Fruit fly (Drosophila melanogaster) whole organism, pupa: Measurements from ENCODE around the gene trio.

ENCODE experiments used
- CG10348 ChIP-seq: fragments of 200-800 bp; sonication (Bioruptor generic); IDR thresholded peaks from 2 replicates; pipeline ENCODE4 v1.3.6; 2022; ENCODE audit warnings: missing biosample characterization, missing genetic modification characterization
- CG12605 ChIP-seq: fragments of 200-800 bp; sonication (Bioruptor generic); IDR thresholded peaks from 2 replicates; pipeline ENCODE4 v1.3.6; 2022; ENCODE audit warnings: missing biosample characterization, missing genetic modification characterization
- CG13204 ChIP-seq: fragments of 200-800 bp; sonication (Bioruptor generic); optimal IDR thresholded peaks from 2 replicates; lab custom pipeline; 2018; ENCODE audit warnings: missing biosample characterization, mild to moderate bottlenecking, missing genetic modification characterization, moderate library complexity
- CG14655 ChIP-seq: fragments of 200-800 bp; sonication (Bioruptor generic); optimal IDR thresholded peaks from 3 replicates; lab custom pipeline; 2017; ENCODE audit warnings: mild to moderate bottlenecking, missing biosample characterization, missing genetic modification reagents, missing genetic modification characterization
- CG15710 ChIP-seq: fragments of 200-800 bp; sonication (Bioruptor generic); optimal IDR thresholded peaks from 2 replicates; lab custom pipeline; 2018; ENCODE audit warnings: missing biosample characterization, mild to moderate bottlenecking, missing genetic modification characterization, moderate library complexity
- CG17806 ChIP-seq: fragments of 200-800 bp; sonication (Bioruptor generic); optimal IDR thresholded peaks from 2 replicates; lab custom pipeline; 2018; ENCODE audit warnings: missing biosample characterization, mild to moderate bottlenecking, missing genetic modification characterization, moderate library complexity
- CG32121 ChIP-seq: fragments of 200-800 bp; sonication (Bioruptor generic); IDR thresholded peaks from 2 replicates; pipeline ENCODE4 v1.3.6; 2022; ENCODE audit warnings: missing biosample characterization, missing genetic modification characterization
- CG34367 ChIP-seq: fragments of 200-800 bp; sonication (Bioruptor generic); optimal IDR thresholded peaks from 2 replicates; lab custom pipeline; 2018; ENCODE audit warnings: missing biosample characterization, mild to moderate bottlenecking, missing genetic modification characterization
- CG4496 ChIP-seq: fragments of 200-800 bp; sonication (Bioruptor generic); IDR thresholded peaks from 3 replicates; pipeline ENCODE4 v1.3.6; 2022; ENCODE audit warnings: missing biosample characterization, missing genetic modification characterization
- CG8159 ChIP-seq: fragments of 200-800 bp; sonication (Bioruptor generic); optimal IDR thresholded peaks from 3 replicates; lab custom pipeline; 2018; ENCODE audit warnings: missing biosample characterization, mild to moderate bottlenecking, missing genetic modification characterization, moderate library complexity
- CG8301 ChIP-seq: fragments of 200-800 bp; sonication (Bioruptor generic); optimal IDR thresholded peaks from 2 replicates; lab custom pipeline; 2018; ENCODE audit warnings: missing biosample characterization, mild to moderate bottlenecking, missing genetic modification characterization
- CG9948 ChIP-seq: fragments of 200-800 bp; sonication (Bioruptor generic); optimal IDR thresholded peaks from 2 replicates; lab custom pipeline; 2018; ENCODE audit warnings: missing biosample characterization, mild to moderate bottlenecking, missing genetic modification characterization, moderate library complexity
- D1 ChIP-seq: fragments of 200-800 bp; sonication (Bioruptor generic); optimal IDR thresholded peaks from 2 replicates; lab custom pipeline; 2018; ENCODE audit warnings: missing biosample characterization, mild to moderate bottlenecking, missing genetic modification characterization, moderate library complexity
- EcR ChIP-seq: fragments of 200-800 bp; sonication (Bioruptor generic); optimal IDR thresholded peaks from 3 replicates; lab custom pipeline; 2019; ENCODE audit warnings: missing biosample characterization, missing genetic modification characterization, mild to moderate bottlenecking, moderate library complexity, missing genetic modification reagents
- Ets98B ChIP-seq: fragments of 200-800 bp; sonication (Bioruptor generic); IDR thresholded peaks from 2 replicates; pipeline ENCODE4 v1.3.6; 2022; ENCODE audit warnings: missing biosample characterization, missing genetic modification characterization
- Pif1A ChIP-seq: fragments of 200-800 bp; sonication (Bioruptor generic); optimal IDR thresholded peaks from 3 replicates; lab custom pipeline; 2016; ENCODE audit warnings: missing biosample characterization, missing genetic modification characterization
- Pif1B ChIP-seq: fragments of 200-800 bp; sonication (Bioruptor generic); optimal IDR thresholded peaks from 3 replicates; lab custom pipeline; 2016; ENCODE audit warnings: missing biosample characterization, missing genetic modification characterization
- Snoo ChIP-seq: fragments of 200-800 bp; sonication (Bioruptor generic); optimal IDR thresholded peaks from 3 replicates; lab custom pipeline; 2017; ENCODE audit warnings: missing biosample characterization, mild to moderate bottlenecking, missing genetic modification characterization, inconsistent platforms
- fd96Ca ChIP-seq: fragments of 200-800 bp; sonication (Bioruptor generic); IDR thresholded peaks from 3 replicates; pipeline ENCODE4 v1.3.6; 2022; ENCODE audit warnings: missing biosample characterization, missing genetic modification characterization
- gl ChIP-seq: fragments of 200-800 bp; sonication (Bioruptor generic); optimal IDR thresholded peaks from 2 replicates; lab custom pipeline; 2018; ENCODE audit warnings: missing biosample characterization, mild to moderate bottlenecking, missing genetic modification characterization
- rn ChIP-seq: fragments of 200-800 bp; sonication (Bioruptor generic); IDR thresholded peaks from 2 replicates; pipeline ENCODE4 v1.3.6; 2022; ENCODE audit warnings: missing biosample characterization, missing genetic modification characterization

The trio gene

dm6 chr3L:1034190-1034886 is at the start of gene trio, which contains the start of gene CG9205:
Gene trio (minus strand): TSS chr3L:1034875.
Gene CG9205 (plus strand): TSS chr3L:1034697.
- TF ChIP-seq CG32121, result peak; percentile 31; the same call in 1 of the 2 replicates
- no peak for TF ChIP-seq Ets98B (GFP tag; lab: Robert Waterston, UW)

dm6 chr3L:1083323-1083722 is 48.6 kb upstream of the trio start:
- TF ChIP-seq CG8301 (tag; lab: Kevin White, UChicago) (peak; percentile 2), CG32121 (no peak), CG14655 (GFP tag; lab: Kevin White, UChicago) (peak; percentile 28), CG9948 (tag; lab: Kevin White, UChicago) (no peak), Pif1A (GFP tag; lab: Kevin White, UChicago) (no peak), gl (tag; lab: Kevin White, UChicago) (no peak), Ets98B (GFP tag; lab: Robert Waterston, UW) (0 out of 2 replicates have a peak, but pooled peaks have one; percentile 41), CG34367 (no peak), EcR (GFP tag; lab: Kevin White, UChicago) (no peak)
- TF ChIP-seq, all 21 proteins: peak for 3

DNA sequence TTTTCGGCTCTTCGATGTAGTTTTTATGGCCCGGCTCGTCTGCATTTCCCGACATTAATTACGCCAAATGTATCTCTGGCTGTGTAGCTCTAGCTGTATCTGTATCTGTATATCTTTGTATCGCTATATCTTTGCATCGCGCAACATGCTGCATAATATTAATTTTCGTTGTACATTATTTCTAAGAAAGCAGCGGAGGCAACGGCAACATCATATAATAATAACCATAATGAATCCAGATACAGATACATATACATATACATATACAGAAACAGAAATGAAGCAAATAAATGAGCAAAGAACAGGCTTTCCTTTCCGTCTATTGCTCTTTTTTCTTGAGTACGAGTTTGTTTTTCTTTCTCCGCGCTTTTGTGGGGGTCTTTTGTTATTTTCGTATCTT is 48.2 kb upstream of the trio start:
- no peak for TF ChIP-seq gl (tag; lab: Kevin White, UChicago)
- no peak for TF ChIP-seq CG8301 (tag; lab: Kevin White, UChicago)
- TF ChIP-seq fd96Ca (GFP tag; lab: Robert Waterston, UW), result no peak

dm6 chr3L:1078291-1078690 is 43.6 kb upstream of the trio start:
- no peak for TF ChIP-seq Pif1A (GFP tag; lab: Kevin White, UChicago)
- TF ChIP-seq CG8159, result peak; percentile 20
- peak; percentile 32 for TF ChIP-seq CG17806

DNA sequence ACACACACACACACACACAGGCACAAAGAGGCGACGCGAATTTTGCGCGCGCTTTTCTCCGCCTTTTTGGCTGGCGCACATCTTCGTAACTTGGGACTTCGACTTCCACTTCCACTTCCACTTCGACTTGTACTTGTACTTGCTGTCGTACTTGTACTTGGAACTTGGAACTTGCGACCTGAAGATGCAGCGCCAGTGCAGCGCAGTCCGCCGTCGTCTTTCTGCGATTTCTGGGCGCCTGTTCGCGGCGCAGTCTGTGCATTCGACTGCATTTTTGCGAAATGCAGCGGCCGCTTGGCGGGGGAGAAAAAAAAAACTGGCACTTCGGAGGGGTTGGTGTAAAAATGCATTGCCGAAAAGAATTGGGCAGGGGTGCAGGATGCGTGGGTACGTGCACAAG is 42.4 kb upstream of the trio start:
- TF ChIP-seq CG13204 (GFP tag; lab: Kevin White, UChicago) (peak; percentile 83), CG15710 (tag; lab: Kevin White, UChicago) (no peak), CG14655 (GFP tag; lab: Kevin White, UChicago) (no peak)
- TF ChIP-seq, all 21 proteins: peak for 1

DNA sequence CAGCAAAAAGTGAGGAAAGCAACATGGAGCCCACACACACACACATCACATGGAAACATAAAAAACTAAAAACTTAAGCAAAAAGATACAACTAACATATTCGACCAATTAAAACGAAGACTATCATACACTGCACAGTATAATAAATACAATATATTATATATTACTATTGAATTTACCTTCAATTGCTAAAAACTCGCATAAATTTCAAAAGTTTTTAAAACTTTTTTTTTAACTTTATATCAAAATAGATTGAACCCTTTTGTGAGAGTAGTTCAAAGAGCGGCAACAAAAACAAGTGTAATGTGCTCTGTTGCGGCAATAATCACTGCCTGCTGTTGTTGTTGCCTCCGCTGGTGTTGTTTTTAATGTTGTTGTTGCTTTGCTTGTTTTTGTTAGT is 29.7 kb upstream of the trio start:
- TF ChIP-seq D1 (tag; lab: Kevin White, UChicago) (no peak), fd96Ca (GFP tag; lab: Robert Waterston, UW) (no peak), CG15710 (tag; lab: Kevin White, UChicago) (peak; percentile 86), CG14655 (GFP tag; lab: Kevin White, UChicago) (peak; percentile 70), CG12605 (GFP tag; lab: Robert Waterston, UW) (peak; percentile 79; the same call in 1 of the 2 replicates), CG9948 (tag; lab: Kevin White, UChicago) (peak; percentile 67), CG10348 (GFP tag; lab: Robert Waterston, UW) (0 out of 2 replicates have a peak, but pooled peaks have one; percentile 32), CG8301 (tag; lab: Kevin White, UChicago) (peak; percentile 64), Snoo (no peak), rn (GFP tag; lab: Robert Waterston, UW) (peak; percentile 68), CG8159 (peak; percentile 84), Pif1A (GFP tag; lab: Kevin White, UChicago) (no peak), Ets98B (GFP tag; lab: Robert Waterston, UW) (peak; percentile 79), CG34367 (peak; percentile 70), Pif1B (GFP tag; lab: Kevin White, UChicago) (no peak), EcR (GFP tag; lab: Kevin White, UChicago) (peak; percentile 29), CG32121 (peak; percentile 91), CG4496 (peak; percentile 80), CG17806 (peak; percentile 72), CG13204 (GFP tag; lab: Kevin White, UChicago) (peak; percentile 32), gl (tag; lab: Kevin White, UChicago) (no peak)
- TF ChIP-seq, all 21 proteins: peak for 15

DNA sequence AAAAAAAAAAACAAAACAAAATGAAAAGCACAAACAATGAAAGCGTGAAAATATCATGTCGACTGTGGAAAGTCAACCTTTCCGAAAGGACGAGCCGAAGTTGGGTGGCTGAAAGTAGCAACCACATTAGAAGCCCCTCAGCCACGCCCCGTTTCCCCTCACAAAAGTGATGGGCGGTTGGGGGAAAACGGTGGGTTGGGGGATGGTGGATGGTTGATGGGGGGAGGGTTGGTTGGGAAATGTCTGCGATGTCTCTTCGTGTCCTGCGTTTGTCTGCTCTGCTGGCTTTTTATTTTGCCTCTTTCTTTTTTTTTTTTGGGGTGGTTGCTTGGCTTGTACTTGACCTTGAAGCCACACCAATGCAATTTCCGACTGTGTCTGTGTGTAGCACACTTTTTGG is 27.8 kb upstream of the trio start:
- TF ChIP-seq fd96Ca (GFP tag; lab: Robert Waterston, UW), result no peak
- no peak for TF ChIP-seq CG10348 (GFP tag; lab: Robert Waterston, UW)
- no peak for TF ChIP-seq CG13204 (GFP tag; lab: Kevin White, UChicago)
- no peak for TF ChIP-seq CG8159
- TF ChIP-seq CG9948 (tag; lab: Kevin White, UChicago), result no peak
- TF ChIP-seq CG8301 (tag; lab: Kevin White, UChicago), result no peak
- no peak for TF ChIP-seq rn (GFP tag; lab: Robert Waterston, UW)
- no peak for TF ChIP-seq Pif1A (GFP tag; lab: Kevin White, UChicago)
- TF ChIP-seq CG12605 (GFP tag; lab: Robert Waterston, UW), result no peak
- no peak for TF ChIP-seq CG32121
- no peak for TF ChIP-seq CG17806
- no peak for TF ChIP-seq EcR (GFP tag; lab: Kevin White, UChicago)
- TF ChIP-seq Snoo, result no peak
- no peak for TF ChIP-seq Ets98B (GFP tag; lab: Robert Waterston, UW)
- TF ChIP-seq gl (tag; lab: Kevin White, UChicago), result no peak
